Fruit fly (Drosophila melanogaster) whole organism, embryonic: ENCODE results near the gene lmd.

Experiments
- B-H2 ChIP-seq: fragments of 200-800 bp; sonication (Bioruptor generic); optimal IDR thresholded peaks from 2 replicates; lab custom pipeline; 2018; ENCODE audit warnings: missing biosample characterization, mild to moderate bottlenecking, missing genetic modification characterization
- Bteb2 ChIP-seq: fragments of 200-800 bp; sonication (Bioruptor generic); optimal IDR thresholded peaks from 2 replicates; lab custom pipeline; 2016; ENCODE audit warnings: missing biosample characterization, missing genetic modification characterization
- CG10274 ChIP-seq: fragments of 200-800 bp; sonication (Bioruptor generic); optimal IDR thresholded peaks from 3 replicates; lab custom pipeline; 2017; ENCODE audit warnings: missing biosample characterization, mild to moderate bottlenecking, missing genetic modification characterization
- CG11695 ChIP-seq: fragments of 200-800 bp; sonication (Bioruptor generic); IDR thresholded peaks from 3 replicates; pipeline ENCODE4 v1.3.6; 2022; ENCODE audit warnings: missing biosample characterization, missing genetic modification characterization
- CG12219 ChIP-seq: fragments of 200-800 bp; sonication (Bioruptor generic); optimal IDR thresholded peaks from 3 replicates; lab custom pipeline; 2018; ENCODE audit warnings: missing biosample characterization, mild to moderate bottlenecking, missing genetic modification characterization
- CG14050 ChIP-seq: fragments of 200-800 bp; sonication (Bioruptor generic); IDR thresholded peaks from 3 replicates; pipeline ENCODE4 v1.3.6; 2022; ENCODE audit warnings: missing biosample characterization, missing genetic modification characterization
- CG14860 ChIP-seq: fragments of 200-800 bp; sonication (Bioruptor generic); IDR thresholded peaks from 3 replicates; pipeline ENCODE4 v1.3.6; 2022; ENCODE audit warnings: missing biosample characterization, missing genetic modification characterization; ENCODE audit not compliant: partially characterized antibody
- CG17328 ChIP-seq: fragments of 200-800 bp; sonication (Bioruptor generic); IDR thresholded peaks from 2 replicates; pipeline ENCODE4 v1.3.6; 2022; ENCODE audit warnings: missing biosample characterization, missing genetic modification characterization
- CG17802 ChIP-seq: fragments of 200-800 bp; sonication (Bioruptor generic); optimal IDR thresholded peaks from 2 replicates; lab custom pipeline; 2018; ENCODE audit warnings: missing biosample characterization, mild to moderate bottlenecking, missing genetic modification characterization, moderate library complexity
- CG2199 ChIP-seq: fragments of 200-800 bp; sonication (Bioruptor generic); IDR thresholded peaks from 3 replicates; pipeline ENCODE4 v1.3.6; 2022; ENCODE audit warnings: missing biosample characterization, missing genetic modification characterization
- CG31224 ChIP-seq: fragments of 200-800 bp; sonication (Bioruptor generic); IDR thresholded peaks from 2 replicates; pipeline ENCODE4 v1.3.6; 2022; ENCODE audit warnings: missing biosample characterization, missing genetic modification characterization
- CG6272 ChIP-seq: fragments of 200-800 bp; sonication (Bioruptor generic); IDR thresholded peaks from 2 replicates; pipeline ENCODE4 v1.3.6; 2022; ENCODE audit warnings: missing biosample characterization, missing genetic modification characterization
- CG8388 ChIP-seq: fragments of 200-800 bp; sonication (Bioruptor generic); optimal IDR thresholded peaks from 2 replicates; lab custom pipeline; 2019; ENCODE audit warnings: missing biosample characterization, mild to moderate bottlenecking, missing genetic modification characterization, moderate library complexity
- CG9797 ChIP-seq: fragments of 200-800 bp; sonication (Bioruptor generic); optimal IDR thresholded peaks from 3 replicates; lab custom pipeline; 2018; ENCODE audit warnings: missing biosample characterization, mild to moderate bottlenecking, missing genetic modification characterization
- CG9876 ChIP-seq: fragments of 200-800 bp; sonication (Bioruptor generic); optimal IDR thresholded peaks from 2 replicates; lab custom pipeline; 2016; ENCODE audit warnings: missing biosample characterization, missing genetic modification characterization
- Chrac-16 ChIP-seq: fragments of 200-800 bp; sonication (Bioruptor generic); optimal IDR thresholded peaks from 3 replicates; lab custom pipeline; 2016; ENCODE audit warnings: missing biosample characterization, missing genetic modification characterization
- Dip2 ChIP-seq: fragments of 200-800 bp; sonication (Bioruptor generic); IDR thresholded peaks from 2 replicates; pipeline ENCODE4 v1.3.6; 2022; ENCODE audit warnings: missing biosample characterization, missing genetic modification characterization
- Drgx ChIP-seq: fragments of 200-800 bp; sonication (Bioruptor generic); IDR thresholded peaks from 2 replicates; pipeline ENCODE4 v1.3.6; 2022; ENCODE audit warnings: missing biosample characterization, missing genetic modification characterization
- Elba2 ChIP-seq: fragments of 200-800 bp; sonication (Bioruptor generic); optimal IDR thresholded peaks from 3 replicates; lab custom pipeline; 2016; ENCODE audit warnings: missing biosample characterization, missing genetic modification characterization
- Ets65A ChIP-seq: fragments of 200-800 bp; sonication (Bioruptor generic); peaks from one replicate; lab custom pipeline; 2016; ENCODE audit warnings: missing biosample characterization, missing genetic modification characterization
- GATAe ChIP-seq: fragments of 200-800 bp; sonication (Bioruptor generic); conservative IDR thresholded peaks from 2 replicates; pipeline ENCODE4 v1.3.6; 2022; ENCODE audit warnings: missing biosample characterization, missing genetic modification characterization
- Gug ChIP-seq: fragments of 200-800 bp; sonication (Bioruptor generic); IDR thresholded peaks from 4 replicates; pipeline ENCODE4 v1.3.6; 2022; ENCODE audit warnings: missing biosample characterization, missing genetic modification characterization
- Hsf ChIP-seq: fragments of 200-800 bp; sonication (Bioruptor generic); optimal IDR thresholded peaks from 3 replicates; lab custom pipeline; 2016; ENCODE audit warnings: missing biosample characterization, missing genetic modification characterization
- Meics ChIP-seq: fragments of 200-800 bp; sonication (Bioruptor generic); optimal IDR thresholded peaks from 2 replicates; lab custom pipeline; 2017; ENCODE audit warnings: missing biosample characterization, mild to moderate bottlenecking, missing genetic modification characterization
- Mrtf ChIP-seq: fragments of 200-800 bp; sonication (Bioruptor generic); IDR thresholded peaks from 3 replicates; pipeline ENCODE4 v1.3.6; 2022; ENCODE audit warnings: missing biosample characterization, missing genetic modification characterization
- NK7.1 ChIP-seq: fragments of 200-800 bp; sonication (Bioruptor generic); optimal IDR thresholded peaks from 3 replicates; lab custom pipeline; 2016; ENCODE audit warnings: missing biosample characterization, missing genetic modification characterization
- Neu2 ChIP-seq: fragments of 200-800 bp; sonication (Bioruptor generic); optimal IDR thresholded peaks from 3 replicates; lab custom pipeline; 2016; ENCODE audit warnings: missing biosample characterization, missing genetic modification characterization, borderline replicate concordance
- Nf-YB ChIP-seq: fragments of 200-800 bp; sonication (Bioruptor generic); optimal IDR thresholded peaks from 3 replicates; lab custom pipeline; 2019; ENCODE audit warnings: missing biosample characterization, mild to moderate bottlenecking, missing genetic modification characterization, moderate library complexity
- Optix ChIP-seq: fragments of 200-800 bp; sonication (Bioruptor generic); IDR thresholded peaks from 3 replicates; pipeline ENCODE4 v1.3.6; 2022; ENCODE audit warnings: missing biosample characterization, missing genetic modification characterization
- Side ChIP-seq: fragments of 200-800 bp; sonication (Bioruptor generic); optimal IDR thresholded peaks from 2 replicates; lab custom pipeline; 2016; ENCODE audit warnings: missing biosample characterization, missing genetic modification characterization
- Sry-δ ChIP-seq: fragments of 200-800 bp; sonication (Bioruptor generic); optimal IDR thresholded peaks from 2 replicates; lab custom pipeline; 2016; ENCODE audit warnings: missing biosample characterization, missing genetic modification characterization
- Ssrp ChIP-seq: fragments of 200-800 bp; sonication (Bioruptor generic); optimal IDR thresholded peaks from 2 replicates; lab custom pipeline; 2018; ENCODE audit warnings: missing biosample characterization, mild to moderate bottlenecking, missing genetic modification characterization, moderate library complexity
- Taf1 ChIP-seq: fragments of 200-800 bp; sonication (Bioruptor generic); IDR thresholded peaks from 2 replicates; pipeline ENCODE4 v1.3.6; 2022; ENCODE audit warnings: missing biosample characterization, missing genetic modification characterization
- ac ChIP-seq: fragments of 200-800 bp; sonication (Bioruptor generic); optimal IDR thresholded peaks from 3 replicates; lab custom pipeline; 2017; ENCODE audit warnings: missing biosample characterization, mild to moderate bottlenecking, missing genetic modification characterization
- corto ChIP-seq: fragments of 200-800 bp; sonication (Bioruptor generic); optimal IDR thresholded peaks from 2 replicates; lab custom pipeline; 2016; ENCODE audit warnings: missing biosample characterization, mild to moderate bottlenecking, missing genetic modification characterization, moderate library complexity
- crc ChIP-seq: fragments of 200-800 bp; sonication (Bioruptor generic); optimal IDR thresholded peaks from 2 replicates; lab custom pipeline; 2016; ENCODE audit warnings: missing biosample characterization, missing genetic modification characterization
- crol ChIP-seq: fragments of 200-800 bp; sonication (Bioruptor generic); IDR thresholded peaks from 2 replicates; pipeline ENCODE4 v1.3.6; 2022; ENCODE audit warnings: missing biosample characterization, missing genetic modification characterization
- danr ChIP-seq: fragments of 200-800 bp; sonication (Bioruptor generic); IDR thresholded peaks from 2 replicates; pipeline ENCODE4 v1.3.6; 2022; ENCODE audit warnings: missing biosample characterization, missing genetic modification characterization
- fd3F ChIP-seq: fragments of 200-800 bp; sonication (Bioruptor generic); optimal IDR thresholded peaks from 2 replicates; lab custom pipeline; 2018; ENCODE audit warnings: missing biosample characterization, mild to moderate bottlenecking, missing genetic modification characterization, moderate library complexity
- gcm2 ChIP-seq: fragments of 200-800 bp; sonication (Bioruptor generic); optimal IDR thresholded peaks from 2 replicates; lab custom pipeline; 2016; ENCODE audit warnings: missing biosample characterization, missing genetic modification characterization
- jing ChIP-seq: fragments of 200-800 bp; sonication (Bioruptor generic); optimal IDR thresholded peaks from 2 replicates; lab custom pipeline; 2018; ENCODE audit warnings: missing biosample characterization, mild to moderate bottlenecking, missing genetic modification characterization
- klu ChIP-seq: fragments of 200-800 bp; sonication (Bioruptor generic); IDR thresholded peaks from 2 replicates; pipeline ENCODE4 v1.3.6; 2022; ENCODE audit warnings: missing biosample characterization, missing genetic modification characterization
- lbe ChIP-seq: fragments of 200-800 bp; sonication (Bioruptor generic); optimal IDR thresholded peaks from 2 replicates; lab custom pipeline; 2016; ENCODE audit warnings: missing biosample characterization, mild to moderate bottlenecking, missing genetic modification characterization
- nmo ChIP-seq: fragments of 200-800 bp; sonication (Bioruptor generic); optimal IDR thresholded peaks from 2 replicates; lab custom pipeline; 2018; ENCODE audit warnings: missing biosample characterization, mild to moderate bottlenecking, missing genetic modification characterization, moderate library complexity
- phol ChIP-seq: fragments of 200-800 bp; sonication (Bioruptor generic); optimal IDR thresholded peaks from 3 replicates; lab custom pipeline; 2018; ENCODE audit warnings: missing biosample characterization, mild to moderate bottlenecking, missing genetic modification characterization, moderate library complexity
- pita ChIP-seq: fragments of 200-800 bp; sonication (Bioruptor generic); optimal IDR thresholded peaks from 2 replicates; lab custom pipeline; 2017; ENCODE audit warnings: missing biosample characterization, mild to moderate bottlenecking, missing genetic modification characterization
- sens-2 ChIP-seq: fragments of 200-800 bp; sonication (Bioruptor generic); IDR thresholded peaks from 2 replicates; pipeline ENCODE4 v1.3.6; 2022; ENCODE audit warnings: missing biosample characterization, missing genetic modification characterization
- so ChIP-seq: fragments of 200-800 bp; sonication (Bioruptor generic); IDR thresholded peaks from 3 replicates; pipeline ENCODE4 v1.3.6; 2022; ENCODE audit warnings: missing biosample characterization, missing genetic modification characterization
- tx ChIP-seq: fragments of 200-800 bp; sonication (Bioruptor generic); optimal IDR thresholded peaks from 2 replicates; lab custom pipeline; 2016; ENCODE audit warnings: missing biosample characterization, missing genetic modification characterization
- unpg ChIP-seq: fragments of 200-800 bp; sonication (Bioruptor generic); optimal IDR thresholded peaks from 3 replicates; lab custom pipeline; 2018; ENCODE audit warnings: missing biosample characterization, mild to moderate bottlenecking, missing genetic modification characterization, moderate library complexity
- vnd ChIP-seq: fragments of 200-800 bp; sonication (Bioruptor generic); IDR thresholded peaks from 3 replicates; pipeline ENCODE4 v1.3.6; 2022; ENCODE audit warnings: missing biosample characterization, missing genetic modification characterization; ENCODE audit not compliant: partially characterized antibody
- vvl ChIP-seq: fragments of 200-800 bp; sonication (Bioruptor generic); IDR thresholded peaks from 2 replicates; pipeline ENCODE4 v1.3.6; 2022; ENCODE audit warnings: missing biosample characterization, missing genetic modification characterization

The lmd gene

DNA sequence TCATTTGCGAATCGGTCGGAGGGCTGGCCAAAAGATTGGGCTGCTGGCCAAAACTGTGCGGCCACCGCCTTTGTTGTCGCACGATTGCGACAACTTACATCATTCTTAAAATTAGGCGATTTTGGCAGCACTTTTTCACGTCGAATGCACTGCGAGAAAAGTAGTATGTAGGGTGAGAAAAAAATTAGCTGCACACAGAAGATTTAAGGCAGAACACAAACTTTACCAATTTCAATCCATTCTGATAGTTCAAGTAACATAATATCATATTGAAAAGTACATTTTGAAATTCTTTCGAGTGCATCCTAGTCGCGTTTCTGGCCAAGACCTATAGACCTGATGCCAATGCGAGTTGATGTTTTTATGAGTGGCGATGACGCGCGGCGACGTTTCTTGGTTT is 2.0 kb upstream of the lmd start (continued):
- no peak for TF ChIP-seq CG9876 (GFP tag; lab: Kevin White, UChicago)
- peak; percentile 12; the same call in 1 of the 2 replicates for TF ChIP-seq CG6272
- TF ChIP-seq vnd (GFP tag; lab: Robert Waterston, UW) = no peak
- TF ChIP-seq GATAe (GFP tag; lab: Robert Waterston, UW) = peak; percentile 11; the same call in 1 of the 2 replicates
- peak; percentile 59 for TF ChIP-seq Hsf (GFP tag; lab: Kevin White, UChicago)
- TF ChIP-seq CG17328 = 0 out of 2 replicates have a peak, but pooled peaks have one; percentile 39
- peak; percentile 43 for TF ChIP-seq Bteb2 (GFP tag; lab: Kevin White, UChicago)
- TF ChIP-seq so = 0 out of 3 replicates have a peak, but pooled peaks have one; percentile 32
- TF ChIP-seq Taf1 = peak; percentile 67
- TF ChIP-seq Drgx = peak; percentile 46; the same call in 1 of the 2 replicates
- TF ChIP-seq Nf-YB (GFP tag; lab: Kevin White, UChicago) = no peak
- no peak for TF ChIP-seq corto (GFP tag; lab: Kevin White, UChicago)
- no peak for TF ChIP-seq CG14050
- no peak for TF ChIP-seq Dip2 (GFP tag; lab: Robert Waterston, UW)
- TF ChIP-seq Sry-δ = no peak
- TF ChIP-seq CG17802 (tag; lab: Kevin White, UChicago) = no peak
- no peak for TF ChIP-seq jing (GFP tag; lab: Kevin White, UChicago)
- no peak for TF ChIP-seq Optix (GFP tag; lab: Robert Waterston, UW)
- peak; percentile 66; the same call in 1 of the 4 replicates for TF ChIP-seq Gug (GFP tag; lab: Robert Waterston, UW)
- peak; percentile 67 for TF ChIP-seq Mrtf (GFP tag; lab: Robert Waterston, UW)
- TF ChIP-seq unpg (GFP tag; lab: Kevin White, UChicago) = peak; percentile 55
- no peak for TF ChIP-seq ac (GFP tag; lab: Kevin White, UChicago)
- peak; percentile 43; the same call in 1 of the 2 replicates for TF ChIP-seq klu (GFP tag; lab: Robert Waterston, UW)
- TF ChIP-seq sens-2 (GFP tag; lab: Robert Waterston, UW) = no peak
- TF ChIP-seq CG31224 = peak; percentile 77
- peak; percentile 39; the same call in 1 of the 3 replicates for TF ChIP-seq CG11695
- TF ChIP-seq vvl (GFP tag; lab: Robert Waterston, UW) = peak; percentile 67; the same call in 1 of the 2 replicates
- TF ChIP-seq CG12219 = peak; percentile 7
- TF ChIP-seq Side = peak; percentile 14
- no peak for TF ChIP-seq Elba2
- no peak for TF ChIP-seq Ssrp (tag; lab: Kevin White, UChicago)
- peak; percentile 2 for TF ChIP-seq CG8388 (GFP tag; lab: Kevin White, UChicago)
- TF ChIP-seq Ets65A (GFP tag; lab: Kevin White, UChicago) = peak; percentile 74
- peak; percentile 64 for TF ChIP-seq Meics (GFP tag; lab: Kevin White, UChicago)
- TF ChIP-seq phol (tag; lab: Kevin White, UChicago) = peak; percentile 32
- TF ChIP-seq CG10274 (GFP tag; lab: Kevin White, UChicago) = peak; percentile 1
- peak; percentile 53 for TF ChIP-seq Chrac-16 (GFP tag; lab: Kevin White, UChicago)
- peak; percentile 36 for TF ChIP-seq nmo (GFP tag; lab: Kevin White, UChicago)
- TF ChIP-seq pita (GFP tag; lab: Kevin White, UChicago) = no peak
- TF ChIP-seq B-H2 (GFP tag; lab: Kevin White, UChicago) = no peak
- peak; percentile 60 for TF ChIP-seq fd3F (GFP tag; lab: Kevin White, UChicago)
- TF ChIP-seq NK7.1 (GFP tag; lab: Kevin White, UChicago) = no peak
- TF ChIP-seq CG14860 (GFP tag; lab: Robert Waterston, UW) = no peak
- no peak for TF ChIP-seq crol (GFP tag; lab: Robert Waterston, UW)
- TF ChIP-seq CG2199 (GFP tag; lab: Robert Waterston, UW) = no peak
- TF ChIP-seq CG9797 (GFP tag; lab: Kevin White, UChicago) = no peak
- TF ChIP-seq tx (GFP tag; lab: Kevin White, UChicago) = peak; percentile 19
- peak; percentile 28 for TF ChIP-seq crc (GFP tag; lab: Kevin White, UChicago)
- TF ChIP-seq gcm2 (GFP tag; lab: Kevin White, UChicago) = no peak
- TF ChIP-seq danr (GFP tag; lab: Robert Waterston, UW) = 0 out of 2 replicates have a peak, but pooled peaks have one; percentile 18
- TF ChIP-seq lbe = no peak
- TF ChIP-seq Neu2 (GFP tag; lab: Kevin White, UChicago) = no peak
